Worm (Caenorhabditis elegans) whole organism, L1 larva: ENCODE data around the gene F26G1.11.

Experiments used
- F16B12.6 ChIP-seq: fragments of 150-350 bp; optimal IDR thresholded peaks from 2 replicates; lab custom pipeline; 2014; ENCODE audit warnings: missing biosample characterization, missing genetic modification characterization
- Y116A8C.19 ChIP-seq: sonication (generic microtip); optimal IDR thresholded peaks from 2 replicates; lab custom pipeline; 2016; ENCODE audit warnings: missing compliant biosample characterization, missing genetic modification characterization, borderline replicate concordance
- aha-1 ChIP-seq: fragments of 150-350 bp; optimal IDR thresholded peaks from 2 replicates; lab custom pipeline; 2014; ENCODE audit warnings: missing biosample characterization, missing genetic modification characterization
- alr-1 ChIP-seq: fragments of 200-800 bp; sonication (Bioruptor generic); optimal IDR thresholded peaks from 2 replicates; lab custom pipeline; 2018; ENCODE audit warnings: borderline replicate concordance, mild to moderate bottlenecking, missing genetic modification characterization, missing compliant biosample characterization
- ceh-82 ChIP-seq, 3 experiments: fragments of 150-350 bp in 1 of 3; sonication (generic microtip) in 2 of 3; optimal IDR thresholded peaks; 2 replicates each; lab custom pipeline; 2014 to 2017; ENCODE audit warnings: missing biosample characterization in 3 of 3, missing genetic modification characterization in 3 of 3
- ceh-88 ChIP-seq: fragments of 200-800 bp; sonication (Bioruptor generic); IDR thresholded peaks from 2 replicates; pipeline ENCODE4 v1.3.6; 2022; ENCODE audit warnings: missing genetic modification characterization, missing compliant biosample characterization
- dpl-1 ChIP-seq, 3 experiments: fragments of 150-350 bp in 2 of 3; sonication (generic microtip) in 1 of 3; optimal IDR thresholded peaks; 2 replicates each; lab custom pipeline; 2014 to 2017; ENCODE audit warnings: missing biosample characterization in 3 of 3, missing genetic modification characterization in 3 of 3, missing genetic modification reagents in 3 of 3
- egl-13 ChIP-seq: sonication (generic microtip); optimal IDR thresholded peaks from 2 replicates; lab custom pipeline; 2016; ENCODE audit warnings: missing genotype, missing genetic modification reagents, missing genetic modification characterization, missing compliant biosample characterization
- elt-2 ChIP-seq: sonication (generic microtip); optimal IDR thresholded peaks from 2 replicates; lab custom pipeline; 2016; ENCODE audit warnings: missing genetic modification characterization, mild to moderate bottlenecking, inconsistent platforms, missing compliant biosample characterization, missing genetic modification reagents
- fkh-10 ChIP-seq: sonication (generic microtip); optimal IDR thresholded peaks from 2 replicates; lab custom pipeline; 2017; ENCODE audit warnings: missing biosample characterization, missing genetic modification reagents, missing genetic modification characterization
- hlh-17 ChIP-seq: fragments of 200-800 bp; sonication (Bioruptor generic); optimal IDR thresholded peaks from 2 replicates; lab custom pipeline; 2018; ENCODE audit warnings: missing genetic modification characterization, mild to moderate bottlenecking, missing compliant biosample characterization, moderate library complexity, borderline replicate concordance
- hlh-4 ChIP-seq: sonication (generic microtip); optimal IDR thresholded peaks from 2 replicates; lab custom pipeline; 2016; ENCODE audit warnings: mild to moderate bottlenecking, missing genetic modification characterization, missing compliant biosample characterization
- hpl-2 ChIP-seq: fragments of 150-350 bp; optimal IDR thresholded peaks from 2 replicates; lab custom pipeline; 2014; ENCODE audit warnings: missing biosample characterization, missing genetic modification reagents, missing genetic modification characterization
- irx-1 ChIP-seq: sonication (generic microtip); optimal IDR thresholded peaks from 2 replicates; lab custom pipeline; 2016; ENCODE audit warnings: missing genetic modification characterization, missing compliant biosample characterization
- lin-14 ChIP-seq: fragments of 200-800 bp; sonication (Bioruptor generic); optimal IDR thresholded peaks from 2 replicates; lab custom pipeline; 2018; ENCODE audit warnings: mild to moderate bottlenecking, missing genetic modification characterization, moderate library complexity, missing compliant biosample characterization
- lin-35 ChIP-seq, 2 experiments: fragments of 150-350 bp; optimal IDR thresholded peaks; 2 replicates each; lab custom pipeline; 2014; ENCODE audit warnings: missing biosample characterization in 2 of 2, missing genetic modification characterization in 2 of 2, missing genetic modification reagents in 2 of 2
- lir-3 ChIP-seq: sonication (generic microtip); optimal IDR thresholded peaks from 2 replicates; lab custom pipeline; 2016; ENCODE audit warnings: mild to moderate bottlenecking, missing genetic modification characterization, moderate library complexity, missing compliant biosample characterization; ENCODE audit not compliant: poor library complexity
- lsy-2 ChIP-seq, 2 experiments: fragments of 150-350 bp; optimal IDR thresholded peaks; 2 replicates each; lab custom pipeline; 2014; ENCODE audit warnings: missing biosample characterization in 2 of 2, missing genetic modification characterization in 2 of 2
- mab-9 ChIP-seq: fragments of 200-800 bp; sonication (Bioruptor generic); IDR thresholded peaks from 2 replicates; pipeline ENCODE4 v1.3.6; 2022; ENCODE audit warnings: missing genetic modification reagents, missing genetic modification characterization, missing compliant biosample characterization
- mef-2 ChIP-seq: fragments of 150-350 bp; optimal IDR thresholded peaks from 2 replicates; lab custom pipeline; 2014; ENCODE audit warnings: missing biosample characterization, missing genetic modification characterization
- nhr-47 ChIP-seq: sonication (generic microtip); optimal IDR thresholded peaks from 2 replicates; lab custom pipeline; 2016; ENCODE audit warnings: mild to moderate bottlenecking, missing genetic modification characterization, moderate library complexity, missing compliant biosample characterization
- nhr-76 ChIP-seq: sonication (generic microtip); optimal IDR thresholded peaks from 2 replicates; lab custom pipeline; 2017; ENCODE audit warnings: missing biosample characterization, missing genetic modification characterization
- nhr-84 ChIP-seq: sonication (generic microtip); optimal IDR thresholded peaks from 2 replicates; lab custom pipeline; 2017; ENCODE audit warnings: missing biosample characterization, missing genetic modification characterization
- nhr-85 ChIP-seq: sonication (generic microtip); peaks from one replicate; lab custom pipeline; 2016; ENCODE audit warnings: missing genetic modification characterization, inconsistent platforms, missing compliant biosample characterization
- pax-3 ChIP-seq: fragments of 200-800 bp; sonication (Bioruptor generic); optimal IDR thresholded peaks from 2 replicates; lab custom pipeline; 2018; ENCODE audit warnings: mild to moderate bottlenecking, missing genetic modification characterization, moderate library complexity, missing compliant biosample characterization
- pqm-1 ChIP-seq: sonication (generic microtip); optimal IDR thresholded peaks from 3 replicates; lab custom pipeline; 2017; ENCODE audit warnings: missing biosample characterization, missing genetic modification characterization
- snu-23 ChIP-seq: sonication (generic microtip); optimal IDR thresholded peaks from 2 replicates; lab custom pipeline; 2016; ENCODE audit warnings: missing genetic modification characterization, missing compliant biosample characterization
- sox-4 ChIP-seq: sonication (generic microtip); optimal IDR thresholded peaks from 2 replicates; lab custom pipeline; 2016; ENCODE audit warnings: missing genetic modification characterization, missing compliant biosample characterization
- sptf-1 ChIP-seq: fragments of 150-350 bp; optimal IDR thresholded peaks from 2 replicates; lab custom pipeline; 2014; ENCODE audit warnings: missing biosample characterization, missing genetic modification characterization
- swsn-7 ChIP-seq: sonication (generic microtip); optimal IDR thresholded peaks from 2 replicates; lab custom pipeline; 2016; ENCODE audit warnings: missing genetic modification characterization, missing compliant biosample characterization
- tbx-2 ChIP-seq: sonication (generic microtip); optimal IDR thresholded peaks from 2 replicates; lab custom pipeline; 2016; ENCODE audit warnings: missing genetic modification characterization, missing compliant biosample characterization
- unc-30 ChIP-seq: sonication (generic microtip); optimal IDR thresholded peaks from 2 replicates; lab custom pipeline; 2017; ENCODE audit warnings: missing biosample characterization, missing genetic modification characterization
- unc-62 ChIP-seq: fragments of 150-350 bp; optimal IDR thresholded peaks from 2 replicates; lab custom pipeline; 2014; ENCODE audit warnings: missing biosample characterization, missing genetic modification reagents, missing genetic modification characterization
- unc-86 ChIP-seq: sonication (generic microtip); optimal IDR thresholded peaks from 2 replicates; lab custom pipeline; 2016; ENCODE audit warnings: missing genetic modification characterization, missing compliant biosample characterization
- unc-98 ChIP-seq: fragments of 200-800 bp; sonication (Bioruptor generic); IDR thresholded peaks from 2 replicates; pipeline ENCODE4 v1.3.6; 2022; ENCODE audit warnings: missing genetic modification characterization, missing compliant biosample characterization
- vab-15 ChIP-seq: sonication (generic microtip); optimal IDR thresholded peaks from 2 replicates; lab custom pipeline; 2017; ENCODE audit warnings: missing genotype, mild to moderate bottlenecking, missing genetic modification characterization, missing compliant biosample characterization
- xbp-1 ChIP-seq: sonication (generic microtip); optimal IDR thresholded peaks from 2 replicates; lab custom pipeline; 2016; ENCODE audit warnings: missing genetic modification characterization, missing compliant biosample characterization
- zag-1 ChIP-seq: fragments of 150-350 bp; optimal IDR thresholded peaks from 2 replicates; lab custom pipeline; 2014; ENCODE audit warnings: missing biosample characterization, missing genetic modification characterization
- zip-4 ChIP-seq: fragments of 200-800 bp; sonication (Bioruptor generic); optimal IDR thresholded peaks from 2 replicates; lab custom pipeline; 2018; ENCODE audit warnings: mild to moderate bottlenecking, missing genetic modification characterization, moderate library complexity, missing compliant biosample characterization

The F26G1.11 gene

DNA sequence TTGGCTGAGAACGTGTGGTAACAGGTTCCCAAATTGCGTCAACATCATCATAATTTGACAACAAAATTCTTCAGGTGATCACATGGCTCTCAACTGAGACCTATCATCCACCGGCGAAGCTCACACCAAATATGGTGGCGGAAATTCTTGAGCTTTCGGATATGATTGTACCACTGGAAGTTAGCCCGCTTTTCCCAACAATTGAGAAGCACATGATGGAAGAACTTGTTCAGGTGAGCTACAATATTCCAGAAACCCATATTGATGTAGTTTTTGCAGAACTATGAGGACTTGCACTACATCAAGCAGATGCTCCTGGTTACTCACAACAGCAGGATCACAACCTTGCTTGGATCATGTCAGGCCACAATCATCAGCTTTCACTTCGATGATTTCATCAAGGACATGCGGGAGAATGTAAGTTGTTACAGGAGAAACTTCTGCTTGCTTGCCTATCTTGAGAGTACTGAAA, 24.6 kb upstream of the F26G1.11 start, which contains the start of gene F41C3.1:
TSS of gene F41C3.1 (plus strand) at position 51 of the 472 bp plus-strand sequence.
- TF ChIP-seq F16B12.6 (tag; lab: Kevin White, UChicago): no peak
- peak; percentile 8 for TF ChIP-seq nhr-85
- no peak for TF ChIP-seq vab-15 (tag; lab: Kevin White, UChicago)
- no peak for TF ChIP-seq xbp-1 (tag; lab: Kevin White, UChicago)
- TF ChIP-seq lin-14 (GFP tag; lab: Kevin White, UChicago): no peak
- TF ChIP-seq, all 84 proteins: peak for 1

ce11 chrII:4753133-4753532, 23.8 kb upstream of the F26G1.11 start, which contains the start of gene C27D9.1:
Gene C27D9.1, plus strand, starts transcription at chrII:4753413.
- TF ChIP-seq sox-4 (tag; lab: Kevin White, UChicago) (no peak), lin-35 (GFP tag; optimal IDR thresholded peaks at IDR 0.05; lab: Kevin White, UChicago) (no peak), dpl-1 (GFP tag; optimal IDR thresholded peaks at IDR 0.05; lab: Kevin White, UChicago) (no peak), irx-1 (tag; lab: Kevin White, UChicago) (no peak), mef-2 (tag; lab: Kevin White, UChicago) (no peak), lir-3 (tag; lab: Kevin White, UChicago) (no peak), Y116A8C.19 (tag; lab: Kevin White, UChicago) (no peak), swsn-7 (tag; lab: Kevin White, UChicago) (no peak), lin-14 (GFP tag; lab: Kevin White, UChicago) (no peak), aha-1 (tag; lab: Kevin White, UChicago) (no peak)

DNA sequence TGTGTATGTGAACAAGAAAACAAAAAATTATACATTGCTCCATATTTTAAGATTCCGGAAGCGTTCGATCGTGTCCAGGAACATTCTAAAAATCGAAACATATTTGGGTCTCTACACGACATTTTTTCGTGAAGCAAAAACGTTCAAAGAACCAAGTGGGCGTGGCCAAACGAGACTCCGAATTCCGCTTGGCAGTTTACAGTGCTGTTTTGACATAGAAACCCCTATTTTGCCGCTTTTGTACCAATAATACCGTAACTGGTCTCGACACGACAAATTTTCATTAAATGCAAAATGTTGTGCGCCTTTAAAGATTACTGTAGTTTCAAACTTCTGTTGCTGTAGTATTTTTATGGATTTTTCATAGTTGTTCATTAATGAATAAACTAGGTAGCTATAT, 21.3 kb upstream of the F26G1.11 start:
- no peak for TF ChIP-seq irx-1 (tag; lab: Kevin White, UChicago)
- TF ChIP-seq unc-30 (tag; lab: Kevin White, UChicago): no peak
- TF ChIP-seq zip-4 (GFP tag; lab: Kevin White, UChicago): no peak
- TF ChIP-seq snu-23 (GFP tag; lab: Kevin White, UChicago): no peak
- no peak for TF ChIP-seq zag-1 (tag; lab: Kevin White, UChicago)
- no peak for TF ChIP-seq unc-86
- TF ChIP-seq xbp-1 (tag; lab: Kevin White, UChicago): no peak

ce11 chrII:4756751-4757150, 20.2 kb upstream of the F26G1.11 start, which contains the start of gene C27D9.2:
Gene C27D9.2, minus strand, starts transcription at chrII:4756851.
- TF ChIP-seq ceh-82 (tag; optimal IDR thresholded peaks at IDR 0.05; lab: Kevin White, UChicago): no peak
- no peak for TF ChIP-seq snu-23 (GFP tag; lab: Kevin White, UChicago)
- TF ChIP-seq lsy-2 (tag; optimal IDR thresholded peaks at IDR 0.05; lab: Kevin White, UChicago): no peak
- TF ChIP-seq dpl-1 (GFP tag; optimal IDR thresholded peaks at IDR 0.05; lab: Kevin White, UChicago): no peak
- no peak for TF ChIP-seq alr-1
- TF ChIP-seq mab-9 (GFP tag; lab: Robert Waterston, UW): no peak
- no peak for TF ChIP-seq zag-1 (tag; lab: Kevin White, UChicago)
- TF ChIP-seq hlh-4: no peak
- TF ChIP-seq nhr-47 (tag; lab: Kevin White, UChicago): no peak
- no peak for TF ChIP-seq tbx-2 (tag; lab: Kevin White, UChicago)
- TF ChIP-seq nhr-84 (tag; lab: Kevin White, UChicago): no peak
- no peak for TF ChIP-seq elt-2 (tag; lab: Kevin White, UChicago)
- TF ChIP-seq pqm-1 (tag; lab: Kevin White, UChicago): no peak
- no peak for TF ChIP-seq unc-62 (GFP tag; lab: Kevin White, UChicago)
- TF ChIP-seq fkh-10: no peak

ce11 chrII:4758462-4758861, 18.5 kb upstream of the F26G1.11 start, which contains the start of gene F26G1.3:
Gene F26G1.3, plus strand, starts transcription at chrII:4758762.
- no peak for TF ChIP-seq irx-1 (tag; lab: Kevin White, UChicago)
- no peak for TF ChIP-seq ceh-88 (GFP tag; lab: Robert Waterston, UW)
- TF ChIP-seq egl-13 (tag; lab: Kevin White, UChicago): no peak
- no peak for TF ChIP-seq unc-98
- no peak for TF ChIP-seq nhr-76 (tag; lab: Kevin White, UChicago)
- no peak for TF ChIP-seq hlh-17 (GFP tag; lab: Kevin White, UChicago)
- no peak for TF ChIP-seq hpl-2 (GFP tag; lab: Kevin White, UChicago)
- no peak for TF ChIP-seq sptf-1 (tag; lab: Kevin White, UChicago)
- TF ChIP-seq lsy-2 (tag; optimal IDR thresholded peaks at IDR 0.05; lab: Kevin White, UChicago): no peak
- no peak for TF ChIP-seq mab-9 (GFP tag; lab: Robert Waterston, UW)
- no peak for TF ChIP-seq hlh-4
- no peak for TF ChIP-seq lir-3 (tag; lab: Kevin White, UChicago)
- no peak for TF ChIP-seq pax-3 (tag; lab: Kevin White, UChicago)
